Fruit fly (Drosophila melanogaster) whole organism, embryonic: ENCODE data around the gene ND-B18.

Source experiments
- Asciz ChIP-seq: fragments of 200-800 bp; sonication (Bioruptor generic); optimal IDR thresholded peaks from 2 replicates; lab custom pipeline; 2017; ENCODE audit warnings: missing biosample characterization, mild to moderate bottlenecking, missing genetic modification characterization, missing genetic modification reagents
- CG10321 ChIP-seq: fragments of 200-800 bp; sonication (Bioruptor generic); IDR thresholded peaks from 2 replicates; pipeline ENCODE4 v1.3.6; 2022; ENCODE audit warnings: missing biosample characterization, missing genetic modification characterization
- CG10959 ChIP-seq: fragments of 200-800 bp; sonication (Bioruptor generic); IDR thresholded peaks from 2 replicates; pipeline ENCODE4 v1.3.6; 2022; ENCODE audit warnings: missing biosample characterization, missing genetic modification characterization
- CG11093 ChIP-seq: fragments of 200-800 bp; sonication (Bioruptor generic); IDR thresholded peaks from 3 replicates; pipeline ENCODE4 v1.3.6; 2022; ENCODE audit warnings: missing biosample characterization, missing genetic modification characterization
- CG11247 ChIP-seq: fragments of 200-800 bp; sonication (Bioruptor generic); IDR thresholded peaks from 2 replicates; pipeline ENCODE4 v1.3.6; 2022; ENCODE audit warnings: missing biosample characterization, missing genetic modification characterization
- CG11560 ChIP-seq: fragments of 200-800 bp; sonication (Bioruptor generic); IDR thresholded peaks from 3 replicates; pipeline ENCODE4 v1.3.6; 2022; ENCODE audit warnings: missing biosample characterization, missing genetic modification characterization
- CG12236 ChIP-seq: fragments of 200-800 bp; sonication (Bioruptor generic); optimal IDR thresholded peaks from 2 replicates; lab custom pipeline; 2016; ENCODE audit warnings: missing biosample characterization, missing genetic modification characterization
- CG12299 ChIP-seq: fragments of 200-800 bp; sonication (Bioruptor generic); optimal IDR thresholded peaks from 2 replicates; lab custom pipeline; 2018; ENCODE audit warnings: missing biosample characterization, mild to moderate bottlenecking, missing genetic modification characterization
- CG14860 ChIP-seq: fragments of 200-800 bp; sonication (Bioruptor generic); IDR thresholded peaks from 3 replicates; pipeline ENCODE4 v1.3.6; 2022; ENCODE audit warnings: missing biosample characterization, missing genetic modification characterization; ENCODE audit not compliant: partially characterized antibody
- CG15514 ChIP-seq: fragments of 200-800 bp; sonication (Bioruptor generic); optimal IDR thresholded peaks from 3 replicates; lab custom pipeline; 2017; ENCODE audit warnings: missing biosample characterization, missing genetic modification characterization, mild to moderate bottlenecking, moderate library complexity, missing genetic modification reagents
- CG15601 ChIP-seq: fragments of 200-800 bp; sonication (Bioruptor generic); optimal IDR thresholded peaks from 3 replicates; lab custom pipeline; 2019; ENCODE audit warnings: missing biosample characterization, mild to moderate bottlenecking, missing genetic modification characterization, moderate library complexity
- CG15696 ChIP-seq: fragments of 200-800 bp; sonication (Bioruptor generic); optimal IDR thresholded peaks from 2 replicates; lab custom pipeline; 2019; ENCODE audit warnings: missing biosample characterization, mild to moderate bottlenecking, missing genetic modification characterization, moderate library complexity
- CG1603 ChIP-seq: fragments of 200-800 bp; sonication (Bioruptor generic); optimal IDR thresholded peaks from 2 replicates; lab custom pipeline; 2019; ENCODE audit warnings: missing biosample characterization, mild to moderate bottlenecking, missing genetic modification characterization, moderate library complexity
- CG17359 ChIP-seq: fragments of 200-800 bp; sonication (Bioruptor generic); optimal IDR thresholded peaks from 3 replicates; lab custom pipeline; 2018; ENCODE audit warnings: missing biosample characterization, mild to moderate bottlenecking, missing genetic modification characterization, moderate library complexity
- CG17385 ChIP-seq: fragments of 200-800 bp; sonication (Bioruptor generic); optimal IDR thresholded peaks from 3 replicates; lab custom pipeline; 2018; ENCODE audit warnings: missing biosample characterization, mild to moderate bottlenecking, missing genetic modification characterization
- CG18619 ChIP-seq: fragments of 200-800 bp; sonication (Bioruptor generic); optimal IDR thresholded peaks from 3 replicates; lab custom pipeline; 2017; ENCODE audit warnings: missing biosample characterization, mild to moderate bottlenecking, missing genetic modification characterization
- CG31365 ChIP-seq: fragments of 200-800 bp; sonication (Bioruptor generic); optimal IDR thresholded peaks from 2 replicates; lab custom pipeline; 2018; ENCODE audit warnings: missing biosample characterization, mild to moderate bottlenecking, missing genetic modification characterization
- CG3407 ChIP-seq: fragments of 200-800 bp; sonication (Bioruptor generic); optimal IDR thresholded peaks from 2 replicates; lab custom pipeline; 2018; ENCODE audit warnings: missing biosample characterization, mild to moderate bottlenecking, missing genetic modification characterization
- CG4617 ChIP-seq: fragments of 200-800 bp; sonication (Bioruptor generic); optimal IDR thresholded peaks from 3 replicates; lab custom pipeline; 2016; ENCODE audit warnings: missing biosample characterization, missing genetic modification characterization, borderline replicate concordance
- CG5245 ChIP-seq: fragments of 200-800 bp; sonication (Bioruptor generic); optimal IDR thresholded peaks from 3 replicates; lab custom pipeline; 2016; ENCODE audit warnings: missing biosample characterization, missing genetic modification characterization
- CG7372 ChIP-seq: fragments of 200-800 bp; sonication (Bioruptor generic); IDR thresholded peaks from 2 replicates; pipeline ENCODE4 v1.3.6; 2022; ENCODE audit warnings: missing biosample characterization, missing genetic modification characterization
- CG8924 ChIP-seq: fragments of 200-800 bp; optimal IDR thresholded peaks from 3 replicates; lab custom pipeline; 2019; ENCODE audit warnings: missing biosample characterization, mild to moderate bottlenecking, missing genetic modification characterization, moderate library complexity
- CG9932 ChIP-seq: fragments of 200-800 bp; sonication (Bioruptor generic); IDR thresholded peaks from 2 replicates; pipeline ENCODE4 v1.3.6; 2022; ENCODE audit warnings: missing biosample characterization, missing genetic modification characterization
- CkIIα-i1 ChIP-seq: fragments of 200-800 bp; sonication (Bioruptor generic); IDR thresholded peaks from 2 replicates; pipeline ENCODE4 v1.3.6; 2022; ENCODE audit warnings: missing biosample characterization, missing genetic modification characterization
- D19A ChIP-seq: fragments of 200-800 bp; optimal IDR thresholded peaks from 3 replicates; lab custom pipeline; 2019; ENCODE audit warnings: missing biosample characterization, mild to moderate bottlenecking, missing genetic modification characterization, moderate library complexity
- E2f1 ChIP-seq: fragments of 200-800 bp; sonication (Bioruptor generic); IDR thresholded peaks from 2 replicates; pipeline ENCODE4 v1.3.6; 2022; ENCODE audit warnings: missing biosample characterization, missing genetic modification characterization
- HLH3B ChIP-seq: fragments of 200-800 bp; sonication (Bioruptor generic); IDR thresholded peaks from 2 replicates; pipeline ENCODE4 v1.3.6; 2022; ENCODE audit warnings: missing biosample characterization, missing genetic modification characterization
- Hr3 ChIP-seq: fragments of 200-800 bp; sonication (Bioruptor generic); optimal IDR thresholded peaks from 3 replicates; lab custom pipeline; 2016; ENCODE audit warnings: missing biosample characterization, missing genetic modification characterization
- Kr ChIP-seq: fragments of 200-800 bp; sonication (Bioruptor generic); optimal IDR thresholded peaks from 2 replicates; lab custom pipeline; 2017; ENCODE audit warnings: missing biosample characterization, mild to moderate bottlenecking, missing genetic modification characterization
- MBD-R2 ChIP-seq: fragments of 200-800 bp; sonication (Bioruptor generic); IDR thresholded peaks from 2 replicates; pipeline ENCODE4 v1.3.6; 2022; ENCODE audit warnings: missing biosample characterization, missing genetic modification characterization
- NC2β ChIP-seq: fragments of 200-800 bp; sonication (Bioruptor generic); optimal IDR thresholded peaks from 2 replicates; lab custom pipeline; 2016; ENCODE audit warnings: missing biosample characterization, missing genetic modification characterization
- Poxn ChIP-seq: fragments of 200-800 bp; sonication (Bioruptor generic); IDR thresholded peaks from 2 replicates; pipeline ENCODE4 v1.3.6; 2022; ENCODE audit warnings: missing biosample characterization, missing genetic modification characterization
- Tbp ChIP-seq: fragments of >200 bp; optimal IDR thresholded peaks from 2 replicates; lab custom pipeline; 2018; ENCODE audit warnings: missing biosample characterization, missing genetic modification characterization
- YL-1 ChIP-seq: fragments of 200-800 bp; sonication (Bioruptor generic); optimal IDR thresholded peaks from 3 replicates; lab custom pipeline; 2017; ENCODE audit warnings: missing biosample characterization, mild to moderate bottlenecking, missing genetic modification characterization
- amos ChIP-seq: fragments of 200-800 bp; sonication (Bioruptor generic); IDR thresholded peaks from 2 replicates; pipeline ENCODE4 v1.3.6; 2022; ENCODE audit warnings: missing biosample characterization, missing genetic modification characterization; ENCODE audit not compliant: partially characterized antibody
- ara ChIP-seq: fragments of 200-800 bp; sonication (Bioruptor generic); IDR thresholded peaks from 2 replicates; pipeline ENCODE4 v1.3.6; 2022; ENCODE audit warnings: missing biosample characterization, missing genetic modification characterization
- bcd ChIP-seq: fragments of 200-800 bp; sonication (Bioruptor generic); optimal IDR thresholded peaks from 2 replicates; lab custom pipeline; 2017; ENCODE audit warnings: missing biosample characterization, mild to moderate bottlenecking, missing genetic modification characterization
- cas ChIP-seq: fragments of 200-800 bp; sonication (Bioruptor generic); IDR thresholded peaks from 2 replicates; pipeline ENCODE4 v1.3.6; 2022; ENCODE audit warnings: missing biosample characterization, missing genetic modification characterization
- chinmo ChIP-seq: fragments of 200-800 bp; sonication (Bioruptor generic); IDR thresholded peaks from 4 replicates; pipeline ENCODE4 v1.3.6; 2022; ENCODE audit warnings: missing biosample characterization, missing genetic modification characterization; ENCODE audit not compliant: partially characterized antibody
- chm ChIP-seq: fragments of 200-800 bp; sonication (Bioruptor generic); IDR thresholded peaks from 2 replicates; pipeline ENCODE4 v1.3.6; 2022; ENCODE audit warnings: missing biosample characterization, missing genetic modification characterization
- dmrt11E ChIP-seq: fragments of 200-800 bp; sonication (Bioruptor generic); optimal IDR thresholded peaks from 3 replicates; lab custom pipeline; 2018; ENCODE audit warnings: missing biosample characterization, mild to moderate bottlenecking, missing genetic modification characterization, moderate library complexity
- gcm2 ChIP-seq: fragments of 200-800 bp; sonication (Bioruptor generic); optimal IDR thresholded peaks from 2 replicates; lab custom pipeline; 2016; ENCODE audit warnings: missing biosample characterization, missing genetic modification characterization
- h ChIP-seq: fragments of >200 bp; optimal IDR thresholded peaks from 2 replicates; lab custom pipeline; 2017
- hb ChIP-seq: fragments of 200-800 bp; sonication (Bioruptor generic); IDR thresholded peaks from 3 replicates; pipeline ENCODE4 v1.3.6; 2022; ENCODE audit warnings: missing biosample characterization, missing genetic modification characterization; ENCODE audit not compliant: partially characterized antibody
- kah ChIP-seq: fragments of 200-800 bp; sonication (Bioruptor generic); optimal IDR thresholded peaks from 2 replicates; lab custom pipeline; 2018; ENCODE audit warnings: missing biosample characterization, mild to moderate bottlenecking, missing genetic modification characterization
- odd ChIP-seq: fragments of 200-800 bp; sonication (Bioruptor generic); optimal IDR thresholded peaks from 2 replicates; lab custom pipeline; 2017; ENCODE audit warnings: missing biosample characterization, mild to moderate bottlenecking, missing genetic modification characterization
- onecut ChIP-seq: fragments of 200-800 bp; sonication (Bioruptor generic); IDR thresholded peaks from 2 replicates; pipeline ENCODE4 v1.3.6; 2022; ENCODE audit warnings: missing biosample characterization, missing genetic modification characterization
- org-1 ChIP-seq: fragments of 200-800 bp; sonication (Bioruptor generic); optimal IDR thresholded peaks from 2 replicates; lab custom pipeline; 2017; ENCODE audit warnings: missing biosample characterization, missing genetic modification characterization
- repo ChIP-seq: fragments of 200-800 bp; sonication (Bioruptor generic); optimal IDR thresholded peaks from 2 replicates; lab custom pipeline; 2016; ENCODE audit warnings: missing biosample characterization, missing genetic modification characterization
- slbo ChIP-seq: fragments of 200-800 bp; sonication (Bioruptor generic); IDR thresholded peaks from 2 replicates; pipeline ENCODE4 v1.3.6; 2022; ENCODE audit warnings: missing biosample characterization, missing genetic modification characterization
- tin ChIP-seq: fragments of 200-800 bp; sonication (Bioruptor generic); optimal IDR thresholded peaks from 3 replicates; lab custom pipeline; 2016; ENCODE audit warnings: missing biosample characterization, missing genetic modification characterization

ND-B18 gene

DNA sequence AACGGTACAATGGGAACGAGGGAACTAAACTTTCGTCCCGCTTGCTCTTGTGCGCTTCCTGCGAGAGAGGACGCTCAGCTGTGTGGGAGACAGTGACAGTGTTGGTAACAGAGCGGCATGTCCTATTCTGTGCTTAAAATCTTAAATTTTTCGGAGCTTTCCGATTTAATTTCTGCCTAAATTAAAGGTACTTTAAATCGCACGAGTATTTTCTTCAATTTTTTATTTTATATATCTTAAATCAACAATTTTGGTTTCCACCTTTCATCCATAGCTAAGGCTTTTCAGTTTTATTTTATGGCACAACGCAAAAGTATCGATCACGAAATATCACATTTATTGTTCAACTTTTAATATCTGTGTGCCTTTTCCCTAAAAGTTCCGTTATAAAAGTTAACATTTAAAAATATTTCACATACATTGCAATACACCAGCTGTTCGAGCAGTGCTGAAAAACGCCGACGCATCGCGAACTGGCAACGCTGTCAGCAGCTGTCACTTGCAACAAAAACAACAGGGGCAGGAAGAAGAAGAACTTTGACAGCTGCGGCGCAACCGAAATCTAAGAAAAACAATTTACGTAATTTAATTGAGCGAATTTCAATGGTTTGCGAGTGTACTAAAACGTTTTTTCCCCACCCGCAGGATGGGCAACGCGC lies at the start of gene ND-B18, which contains the start of gene hiw (continued):
- TF ChIP-seq kah (GFP tag; lab: Kevin White, UChicago), result no peak
- TF ChIP-seq chinmo (GFP tag; lab: Robert Waterston, UW), result no peak
- peak; percentile 21 for TF ChIP-seq CG8924 (tag; lab: Kevin White, UChicago)
- peak; percentile 73 for TF ChIP-seq CG4617
- no peak for TF ChIP-seq CG18619 (GFP tag; lab: Kevin White, UChicago)
- no peak for TF ChIP-seq Tbp (GFP tag; lab: Kevin White, UChicago)
- TF ChIP-seq org-1 (GFP tag; lab: Kevin White, UChicago), result no peak
- TF ChIP-seq CG11093 (GFP tag; lab: Robert Waterston, UW), result no peak
- no peak for TF ChIP-seq gcm2 (GFP tag; lab: Kevin White, UChicago)
- peak; percentile 2 for TF ChIP-seq Hr3 (GFP tag; lab: Kevin White, UChicago)
- no peak for TF ChIP-seq CG7372 (GFP tag; lab: Robert Waterston, UW)
- no peak for TF ChIP-seq CG15696
- TF ChIP-seq slbo, result no peak; the same call in 1 of the 2 replicates
- TF ChIP-seq CG1603 (tag; lab: Kevin White, UChicago), result peak; percentile 70
- no peak for TF ChIP-seq hb (GFP tag; lab: Robert Waterston, UW)
- TF ChIP-seq CG5245, result no peak
- TF ChIP-seq amos, result peak; percentile 38; the same call in 1 of the 2 replicates
- TF ChIP-seq MBD-R2, result peak; percentile 91
- peak; percentile 23; the same call in 1 of the 2 replicates for TF ChIP-seq CG9932 (GFP tag; lab: Robert Waterston, UW)
- peak; percentile 89 for TF ChIP-seq YL-1 (GFP tag; lab: Kevin White, UChicago)
- no peak for TF ChIP-seq CG12236 (GFP tag; lab: Kevin White, UChicago)
- no peak for TF ChIP-seq HLH3B (GFP tag; lab: Robert Waterston, UW)
- TF ChIP-seq Asciz (GFP tag; lab: Kevin White, UChicago), result no peak
- no peak for TF ChIP-seq dmrt11E (tag; lab: Kevin White, UChicago)
- TF ChIP-seq repo (GFP tag; lab: Kevin White, UChicago), result no peak
- TF ChIP-seq NC2β (GFP tag; lab: Kevin White, UChicago), result peak; percentile 11
- no peak for TF ChIP-seq E2f1 (GFP tag; lab: Robert Waterston, UW)
- TF ChIP-seq chm, result 0 out of 2 replicates have a peak, but pooled peaks have one; percentile 50
- no peak for TF ChIP-seq CkIIα-i1 (GFP tag; lab: Robert Waterston, UW)
- no peak for TF ChIP-seq onecut (GFP tag; lab: Robert Waterston, UW)
- no peak for TF ChIP-seq Kr (GFP tag; lab: Kevin White, UChicago)
- TF ChIP-seq odd, result no peak
- TF ChIP-seq bcd (GFP tag; lab: Kevin White, UChicago), result no peak
- TF ChIP-seq tin, result no peak
- TF ChIP-seq CG11247, result no peak
- no peak for TF ChIP-seq h
- TF ChIP-seq CG3407 (GFP tag; lab: Kevin White, UChicago), result no peak
- TF ChIP-seq CG10321 (GFP tag; lab: Robert Waterston, UW), result no peak
- peak; percentile 96 for TF ChIP-seq CG17385 (GFP tag; lab: Kevin White, UChicago)
- no peak for TF ChIP-seq Poxn (GFP tag; lab: Robert Waterston, UW)
- TF ChIP-seq CG15601 (tag; lab: Kevin White, UChicago), result peak; percentile 12
- no peak for TF ChIP-seq D19A
- no peak for TF ChIP-seq CG11560 (tag; lab: Robert Waterston, UW)
- no peak for TF ChIP-seq CG31365 (tag; lab: Kevin White, UChicago)
- no peak for TF ChIP-seq CG17359 (tag; lab: Kevin White, UChicago)
- no peak for TF ChIP-seq cas
- TF ChIP-seq ara, result no peak
- TF ChIP-seq CG14860 (GFP tag; lab: Robert Waterston, UW), result no peak
- no peak for TF ChIP-seq CG10959 (GFP tag; lab: Robert Waterston, UW)
- TF ChIP-seq CG15514 (GFP tag; lab: Kevin White, UChicago), result peak; percentile 56
- no peak for TF ChIP-seq CG12299
